Fruit fly (Drosophila melanogaster) whole organism, prepupa: ENCODE results near the gene Prm.

Source experiments
- Blimp-1 ChIP-seq: fragments of 200-800 bp; sonication (Bioruptor generic); optimal IDR thresholded peaks from 3 replicates; lab custom pipeline; 2017; ENCODE audit warnings: missing biosample characterization, missing genetic modification characterization, mild to moderate bottlenecking, moderate library complexity, missing genetic modification reagents
- CG10631 ChIP-seq: fragments of 200-800 bp; sonication (Bioruptor generic); optimal IDR thresholded peaks from 2 replicates; lab custom pipeline; 2016; ENCODE audit warnings: missing biosample characterization, missing genetic modification characterization
- CG6276 ChIP-seq: fragments of 200-800 bp; sonication (Bioruptor generic); optimal IDR thresholded peaks from 2 replicates; lab custom pipeline; 2017; ENCODE audit warnings: missing biosample characterization, mild to moderate bottlenecking, missing genetic modification characterization
- CG6808 ChIP-seq: fragments of 200-800 bp; sonication (Bioruptor generic); optimal IDR thresholded peaks from 3 replicates; lab custom pipeline; 2017; ENCODE audit warnings: missing biosample characterization, missing genetic modification characterization, mild to moderate bottlenecking, moderate library complexity, missing genetic modification reagents
- Eip93F ChIP-seq: fragments of 200-800 bp; sonication (Bioruptor generic); optimal IDR thresholded peaks from 2 replicates; lab custom pipeline; 2016; ENCODE audit warnings: missing biosample characterization, mild to moderate bottlenecking, missing genetic modification characterization
- Hr39 ChIP-seq: fragments of 200-800 bp; sonication (Bioruptor generic); optimal IDR thresholded peaks from 2 replicates; lab custom pipeline; 2016; ENCODE audit warnings: missing biosample characterization, missing genetic modification characterization
- Met ChIP-seq: fragments of 200-800 bp; sonication (Bioruptor generic); optimal IDR thresholded peaks from 3 replicates; lab custom pipeline; 2016; ENCODE audit warnings: missing biosample characterization, missing genetic modification characterization
- Smox ChIP-seq: fragments of 200-800 bp; sonication (Bioruptor generic); optimal IDR thresholded peaks from 3 replicates; lab custom pipeline; 2016; ENCODE audit warnings: missing biosample characterization, missing genetic modification characterization
- achi ChIP-seq: fragments of 200-800 bp; sonication (Bioruptor generic); optimal IDR thresholded peaks from 3 replicates; lab custom pipeline; 2016; ENCODE audit warnings: missing biosample characterization, missing genetic modification characterization
- dsx ChIP-seq: fragments of 200-800 bp; optimal IDR thresholded peaks from 3 replicates; lab custom pipeline; 2019; ENCODE audit warnings: missing biosample characterization, mild to moderate bottlenecking, missing genetic modification characterization, moderate library complexity; ENCODE audit not compliant: poor library complexity, severe bottlenecking
- fd59A ChIP-seq: fragments of 200-800 bp; sonication (Bioruptor generic); optimal IDR thresholded peaks from 2 replicates; lab custom pipeline; 2017; ENCODE audit warnings: missing biosample characterization, mild to moderate bottlenecking, missing genetic modification characterization, missing genetic modification reagents
- pdm3 ChIP-seq: fragments of 200-800 bp; sonication (Bioruptor generic); optimal IDR thresholded peaks from 3 replicates; lab custom pipeline; 2016; ENCODE audit warnings: missing biosample characterization, missing genetic modification characterization
- ss ChIP-seq, 2 experiments: fragments of 200-800 bp; sonication (Bioruptor generic); optimal IDR thresholded peaks; 2 replicates in 1 of 2; 3 replicates in 1 of 2; lab custom pipeline; 2017 to 2018; ENCODE audit warnings: mild to moderate bottlenecking in 2 of 2, missing biosample characterization in 2 of 2, missing genetic modification characterization in 2 of 2, moderate library complexity in 1 of 2

dm6 chr3L:8787240-8787639 lies 42.1 kb upstream of the Prm start:
- TF ChIP-seq CG6276 (GFP tag; lab: Kevin White, UChicago) (no peak), dsx (GFP tag; lab: Kevin White, UChicago) (no peak), Blimp-1 (GFP tag; lab: Kevin White, UChicago) (no peak), Hr39 (no peak), Eip93F (GFP tag; lab: Kevin White, UChicago) (no peak), achi (no peak), fd59A (no peak), CG6808 (GFP tag; lab: Kevin White, UChicago) (no peak), pdm3 (GFP tag; lab: Kevin White, UChicago) (no peak), Met (GFP tag; lab: Kevin White, UChicago) (no peak), CG10631 (GFP tag; lab: Kevin White, UChicago) (no peak), ss (GFP tag; optimal IDR thresholded peaks at IDR 0.05; lab: Kevin White, UChicago) (no peak), Smox (no peak)
